Worm (Caenorhabditis elegans) whole organism, L4 larva: ENCODE results near the gene F10A3.11.

ENCODE experiments used
- ceh-44 ChIP-seq: fragments of 200-800 bp; sonication (Bioruptor generic); IDR thresholded peaks from 2 replicates; pipeline ENCODE4 v1.3.6; 2022; ENCODE audit warnings: missing genetic modification reagents, missing genetic modification characterization, missing compliant biosample characterization
- spr-1 ChIP-seq: sonication (generic microtip); optimal IDR thresholded peaks from 2 replicates; lab custom pipeline; 2016; ENCODE audit warnings: mild to moderate bottlenecking, missing genetic modification characterization, missing compliant biosample characterization

- TF ChIP-seq spr-1: no peak
- no peak for TF ChIP-seq ceh-44 (GFP tag; lab: Robert Waterston, UW)
Measured at ce11 chrV:16182918-16183317, 20.4 kb downstream of the F10A3.11 start, which contains the start of gene srh-277.
